Fruit fly (Drosophila melanogaster) S2 (cell line): ENCODE results near the gene Cul5.
A peak's percentile ranks its signal among the peaks of the same experiment; 100 is the strongest.

ENCODE experiments used
- CG8478 ChIP-seq: fragments of >200 bp; optimal IDR thresholded peaks from 2 replicates; lab custom pipeline; 2018
- CTCF ChIP-seq, 2 experiments: fragments of >200 bp; optimal IDR thresholded peaks; 2 replicates each; lab custom pipeline; 2018

The Cul5 gene

DNA sequence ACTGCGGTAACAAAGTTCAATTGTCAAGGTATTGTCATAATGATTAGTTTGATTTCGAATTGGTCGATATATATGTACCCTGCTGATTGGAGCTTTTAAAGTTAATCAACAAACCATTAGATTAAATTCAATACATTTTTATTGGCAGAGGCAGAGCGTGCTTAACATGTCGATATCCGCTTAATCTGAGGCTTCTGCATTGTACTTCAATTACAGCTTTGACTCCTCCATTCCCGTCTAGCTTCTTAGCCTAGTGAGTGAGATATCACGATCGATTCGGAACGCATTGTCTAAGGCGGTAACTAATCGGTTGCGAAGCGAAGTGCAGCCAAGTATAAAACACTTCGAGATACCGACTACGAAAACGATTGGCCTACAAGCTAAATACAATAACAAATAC lies 30.2 kb downstream of the Cul5 start, which contains the start of gene Ssl2:
Gene Ssl2, minus strand, starts transcription at position 101 of the 400 bp plus-strand sequence.
- TF ChIP-seq CTCF (optimal IDR thresholded peaks at IDR 0.05; lab: Kevin White, UChicago) = no peak
- no peak for TF ChIP-seq CG8478

DNA sequence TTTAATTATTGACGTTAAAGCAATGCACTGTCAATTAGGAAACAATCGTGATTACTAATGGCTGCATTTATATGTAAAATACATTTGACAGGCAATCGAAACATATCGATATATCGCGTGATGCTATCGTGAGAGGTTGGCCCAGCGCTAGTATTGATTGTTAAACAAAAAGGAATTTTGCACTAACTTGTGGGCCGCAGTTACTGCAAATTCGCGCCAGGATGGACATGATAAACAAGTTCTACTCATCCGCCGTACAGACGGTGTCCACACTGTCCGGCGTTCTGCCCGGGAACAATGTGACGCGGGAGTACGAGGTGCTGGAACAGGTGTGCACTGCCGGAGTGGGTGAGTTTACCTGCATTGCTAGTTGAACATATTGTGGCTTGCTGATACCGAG lies 35.7 kb downstream of the Cul5 start, which contains the start of the genes eIF4E6 and CG1951:
Gene eIF4E6, minus strand, starts transcription at position 53 of the 400 bp plus-strand sequence.
Gene CG1951, plus strand, starts transcription at position 115 of the 400 bp plus-strand sequence.
- no peak for TF ChIP-seq CG8478
- peak in 1 of 2 experiments; percentile 39 for TF ChIP-seq CTCF (optimal IDR thresholded peaks at IDR 0.05; lab: Kevin White, UChicago)

DNA sequence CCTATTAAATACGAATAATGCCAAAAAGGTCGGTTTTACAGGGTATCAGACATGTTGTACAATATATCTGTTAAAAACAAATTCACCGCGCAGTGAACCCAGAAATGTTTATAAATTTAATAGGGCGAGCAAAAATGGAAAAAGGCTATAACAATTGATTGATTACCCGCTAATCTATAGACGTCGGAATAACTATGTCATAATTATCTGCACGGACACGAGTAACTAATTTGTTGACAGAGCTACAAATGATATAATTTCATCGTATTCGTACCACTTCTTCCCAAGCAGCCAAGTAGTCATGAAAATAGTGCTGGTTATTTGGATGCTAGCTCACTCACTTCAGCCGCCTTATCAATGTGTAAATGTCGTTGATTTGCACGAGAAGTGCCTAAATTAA lies 38.1 kb downstream of the Cul5 start, which contains the start of gene CG14518:
Gene CG14518, plus strand, starts transcription at position 301 of the 400 bp plus-strand sequence.
- TF ChIP-seq CTCF (optimal IDR thresholded peaks at IDR 0.05; lab: Kevin White, UChicago) = no peak
- TF ChIP-seq CG8478 = no peak

DNA sequence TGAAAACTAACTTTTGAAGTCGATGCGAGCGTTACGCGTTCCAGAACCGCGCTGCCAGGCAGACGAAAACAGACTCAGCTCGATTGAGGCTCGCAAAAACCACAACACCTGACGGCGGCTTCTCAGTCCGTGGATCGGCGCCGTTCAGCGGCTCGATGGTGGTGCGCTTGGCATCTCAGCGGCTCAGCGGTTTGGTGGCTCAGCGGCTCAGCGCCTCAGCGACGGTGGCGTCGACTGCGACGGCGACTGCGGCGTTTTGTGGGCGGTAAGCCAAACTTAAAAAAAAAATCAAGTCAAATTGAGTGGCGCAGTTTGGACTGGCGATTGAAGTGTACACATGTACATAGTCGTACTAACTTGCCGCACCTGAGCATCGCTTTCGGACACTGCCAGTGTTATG lies 42.4 kb downstream of the Cul5 start, which contains the start of gene wat:
Gene wat, minus strand, starts transcription at position 41 of the 400 bp plus-strand sequence.
- TF ChIP-seq CG8478 = no peak
- TF ChIP-seq CTCF (optimal IDR thresholded peaks at IDR 0.05; lab: Kevin White, UChicago) = no peak

DNA sequence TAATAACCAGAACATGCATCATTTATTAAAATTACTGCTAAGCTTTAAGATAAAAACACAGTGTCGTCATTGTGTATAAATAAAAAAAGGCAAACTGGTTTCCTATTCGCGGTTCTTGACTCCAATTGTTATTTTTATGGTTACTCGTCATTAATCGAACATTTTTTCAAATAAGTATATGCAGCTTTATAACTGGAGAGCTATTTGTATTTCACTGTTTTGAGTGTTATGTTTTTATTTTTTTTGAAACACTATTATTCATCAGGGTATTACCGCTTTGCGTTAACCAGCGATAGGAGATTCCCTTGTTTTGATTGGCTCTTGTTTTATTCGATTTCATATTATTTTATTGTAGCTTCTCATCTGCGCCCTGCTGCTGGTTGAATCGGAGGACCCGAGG lies 51.6 kb downstream of the Cul5 start:
- TF ChIP-seq CTCF (optimal IDR thresholded peaks at IDR 0.05; lab: Kevin White, UChicago) (no peak), CG8478 (no peak)
